Fruit fly (Drosophila melanogaster): ENCODE results near the gene wrm1.

wrm1 gene

DNA sequence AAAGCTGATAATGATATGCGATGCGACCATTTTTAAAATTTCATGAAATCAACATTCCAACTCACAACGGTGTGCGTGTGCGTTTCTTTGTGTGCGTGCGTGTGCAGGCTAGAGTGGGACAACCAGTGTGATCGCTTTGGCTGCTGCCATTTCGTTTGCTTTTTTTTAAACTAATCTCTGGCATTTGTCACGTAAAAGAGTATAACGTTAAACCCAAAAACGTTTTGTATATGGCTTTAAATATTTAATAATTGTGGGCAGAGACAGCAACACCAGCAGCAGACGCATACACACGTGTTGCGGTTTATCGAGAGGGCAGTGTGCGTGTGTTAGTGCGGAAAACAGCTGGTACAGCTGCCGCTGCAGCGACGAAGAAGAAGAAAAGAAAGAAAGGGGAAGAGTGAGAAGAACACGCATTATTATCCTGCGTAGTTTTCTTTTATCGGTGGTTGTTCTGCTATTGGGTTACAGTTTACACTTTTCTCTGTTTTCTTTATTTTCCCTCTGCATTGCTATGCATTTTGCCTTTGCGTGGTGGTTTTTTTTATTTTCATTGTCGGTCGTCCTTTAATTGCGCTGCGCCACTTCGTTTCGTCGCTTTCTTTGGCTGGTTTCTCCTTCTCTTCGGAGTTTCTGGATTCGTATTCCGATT is 35.3 kb upstream of the wrm1 start (continued):
- TF ChIP-seq Bgb (GFP tag; IDR thresholded peaks at IDR 0.05; ENCODE audit: partially characterized antibody) (peak; percentile 14; the same call in 1 of the 2 replicates), Xbp1 (GFP tag; optimal IDR thresholded peaks at IDR 0.05) (no peak), CG8924 (tag; optimal IDR thresholded peaks at IDR 0.05) (peak; percentile 56), CG3281 (GFP tag; optimal IDR thresholded peaks at IDR 0.05) (no peak), run (tag; optimal IDR thresholded peaks at IDR 0.05) (peak; percentile 88), pfk (GFP tag; optimal IDR thresholded peaks at IDR 0.05) (peak; percentile 21), Deaf1 (tag; optimal IDR thresholded peaks at IDR 0.05) (peak; percentile 29), psq (GFP tag; optimal IDR thresholded peaks at IDR 0.05) (peak; percentile 71), Bdp1 (GFP tag; optimal IDR thresholded peaks at IDR 0.05) (no peak), CG3065 (GFP tag; optimal IDR thresholded peaks at IDR 0.05) (no peak), CG34376 (GFP tag; optimal IDR thresholded peaks at IDR 0.05) (peak; percentile 7), Opbp (GFP tag; IDR thresholded peaks at IDR 0.05; ENCODE audit: partially characterized antibody) (0 out of 3 replicates have a peak, but pooled peaks have one; percentile 4), CG16815 (GFP tag; optimal IDR thresholded peaks at IDR 0.05) (no peak), sc (optimal IDR thresholded peaks at IDR 0.05) (no peak), sc (GFP tag; optimal IDR thresholded peaks at IDR 0.05) (no peak), toy (GFP tag; IDR thresholded peaks at IDR 0.05) (no peak), CG9437 (GFP tag; optimal IDR thresholded peaks at IDR 0.05) (peak; percentile 93), CG8478 (optimal IDR thresholded peaks at IDR 0.05) (peak; percentile 95), CG32767 (GFP tag; IDR thresholded peaks at IDR 0.05) (0 out of 2 replicates have a peak, but pooled peaks have one; percentile 16), Nf-YC (tag; optimal IDR thresholded peaks at IDR 0.05) (peak; percentile 26), insv (GFP tag; optimal IDR thresholded peaks at IDR 0.05) (peak in 1 of 2 experiments; percentile 11), D19A (tag; optimal IDR thresholded peaks at IDR 0.05) (no peak), CG18619 (GFP tag; optimal IDR thresholded peaks at IDR 0.05) (no peak), Mrtf (GFP tag; IDR thresholded peaks at IDR 0.05) (no peak), cg (GFP tag; optimal IDR thresholded peaks at IDR 0.05) (peak; percentile 99), Ravus (GFP tag; IDR thresholded peaks at IDR 0.05) (no peak), eve (GFP tag; optimal IDR thresholded peaks at IDR 0.05) (no peak), CG2116 (GFP tag; optimal IDR thresholded peaks at IDR 0.05) (peak; percentile 31), Med (GFP tag) (peak; percentile 82), CG2199 (GFP tag; IDR thresholded peaks at IDR 0.05) (peak; percentile 87), nom (GFP tag; optimal IDR thresholded peaks at IDR 0.05) (peak; percentile 21), crp (GFP tag; optimal IDR thresholded peaks at IDR 0.05) (peak; percentile 36 to 83), gcm (GFP tag; optimal IDR thresholded peaks at IDR 0.05) (peak; percentile 15), CG34422 (GFP tag; IDR thresholded peaks at IDR 0.05) (peak; percentile 50; the same call in 1 of the 3 replicates), Kr (GFP tag; optimal IDR thresholded peaks at IDR 0.05) (peak; percentile 47), cwo (GFP tag; optimal IDR thresholded peaks at IDR 0.05) (peak; percentile 19)

DNA sequence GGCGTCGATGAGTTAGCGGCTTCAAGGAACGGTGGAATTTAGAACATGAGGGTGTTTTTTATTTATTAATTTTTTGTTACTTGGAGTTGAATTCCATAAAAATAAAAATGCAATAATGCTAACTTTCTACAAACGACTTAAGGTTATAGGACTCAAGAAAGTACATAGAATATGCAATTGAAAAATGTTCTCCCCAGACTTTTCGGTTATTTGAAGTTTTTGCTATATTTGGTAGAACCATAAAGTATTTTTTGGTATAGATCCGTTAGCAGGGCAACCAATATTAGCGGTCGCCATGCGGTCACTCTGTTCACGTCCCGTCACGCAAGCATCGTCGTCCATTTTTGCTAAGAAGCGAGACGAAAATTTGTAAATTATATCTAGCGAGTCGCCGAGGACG is 34.5 kb upstream of the wrm1 start, which contains the start of gene akirin:
Gene akirin, plus strand, starts transcription at position 301 of the 400 bp plus-strand sequence.
- TF ChIP-seq row (GFP tag; IDR thresholded peaks at IDR 0.05) (peak; percentile 22; the same call in 1 of the 3 replicates), CG3281 (GFP tag; optimal IDR thresholded peaks at IDR 0.05) (no peak), eyg (GFP tag; optimal IDR thresholded peaks at IDR 0.05) (no peak), phol (tag; optimal IDR thresholded peaks at IDR 0.05) (peak; percentile 30), sens (GFP tag) (peak; percentile 12), gfzf (GFP tag; optimal IDR thresholded peaks at IDR 0.05) (peak; percentile 70), CG14710 (tag; optimal IDR thresholded peaks at IDR 0.05) (peak; percentile 16), CG5245 (GFP tag; optimal IDR thresholded peaks at IDR 0.05) (no peak), pzg (GFP tag; optimal IDR thresholded peaks at IDR 0.05) (peak; percentile 38), CG18619 (GFP tag; optimal IDR thresholded peaks at IDR 0.05) (no peak), dmrt11E (tag; optimal IDR thresholded peaks at IDR 0.05) (no peak), D (optimal IDR thresholded peaks at IDR 0.05) (no peak), D (GFP tag; optimal IDR thresholded peaks at IDR 0.05) (no peak), CG33557 (GFP tag; optimal IDR thresholded peaks at IDR 0.05) (no peak), Myb (GFP tag; optimal IDR thresholded peaks at IDR 0.05) (peak; percentile 28), zfh2 (GFP tag; optimal IDR thresholded peaks at IDR 0.05) (no peak), CG4360 (GFP tag; IDR thresholded peaks at IDR 0.05) (no peak), CG15514 (GFP tag; optimal IDR thresholded peaks at IDR 0.05) (peak; percentile 4)

All from whole organism, embryonic.